Worm (Caenorhabditis elegans): ENCODE measurements around the gene T27F7.12.

T27F7.12 gene

DNA sequence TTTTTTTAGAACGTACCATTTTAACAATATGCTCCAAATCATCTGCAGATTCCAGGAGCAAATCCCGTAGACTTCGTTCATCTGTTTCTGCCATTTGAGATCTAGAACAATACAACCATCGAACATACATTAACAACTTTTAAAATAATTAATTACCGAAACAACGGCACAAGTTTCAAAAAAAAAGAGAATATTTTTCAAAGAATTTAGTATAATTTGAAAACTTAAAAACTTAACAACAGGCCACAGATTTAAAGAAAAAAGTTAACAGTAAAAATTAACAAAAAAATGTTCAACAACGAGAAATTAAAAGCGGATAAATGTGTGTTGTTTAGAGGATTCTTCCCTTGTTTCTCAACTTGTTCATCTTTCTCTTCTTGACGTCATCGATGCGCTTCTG lies 46.1 kb upstream of the T27F7.12 start, which contains the start of gene mdt-4:
TSS of gene mdt-4 (minus strand) at position 101 of the 400 bp plus-strand sequence.
- no peak for TF ChIP-seq zip-2 (tag; optimal IDR thresholded peaks at IDR 0.05)
- peak; percentile 31 for TF ChIP-seq T20F7.1 (GFP tag; optimal IDR thresholded peaks at IDR 0.05)
- peak; percentile 18; the same call in 1 of the 2 replicates for TF ChIP-seq lin-38 (GFP tag; IDR thresholded peaks at IDR 0.05)

DNA sequence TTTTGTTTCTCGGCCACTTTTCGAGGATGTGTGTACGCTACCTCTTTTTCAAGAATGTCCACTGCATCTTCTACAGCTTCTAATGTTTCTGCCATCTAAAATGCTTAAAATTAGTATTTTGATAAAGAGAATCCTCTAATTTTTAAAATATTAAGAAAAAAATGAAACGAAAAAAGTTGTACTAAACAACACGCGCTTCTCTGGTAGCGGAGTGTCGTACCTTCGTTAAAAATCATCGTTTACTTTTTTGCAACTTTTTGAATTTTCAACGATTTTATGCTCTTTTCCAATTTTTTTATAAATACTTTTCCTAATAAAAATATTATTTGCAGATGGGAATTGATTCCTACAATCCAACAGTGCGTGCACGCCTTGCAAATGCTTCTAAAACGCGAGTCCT lies 44.2 kb upstream of the T27F7.12 start, which contains the start of the genes gldi-11 and ZK546.2:
TSS of gene gldi-11 (minus strand) at position 95 of the 400 bp plus-strand sequence.
TSS of gene ZK546.2 (plus strand) at position 333 of the 400 bp plus-strand sequence.
- TF ChIP-seq T20F7.1 (GFP tag; optimal IDR thresholded peaks at IDR 0.05) (peak; percentile 90), unc-62 (GFP tag; optimal IDR thresholded peaks at IDR 0.05 in 1 of 2) (no peak), unc-62 (tag; optimal IDR thresholded peaks at IDR 0.05) (no peak), skn-1 (tag; optimal IDR thresholded peaks at IDR 0.05) (no peak), aha-1 (tag) (peak; percentile 84), lsy-2 (tag; optimal IDR thresholded peaks at IDR 0.05) (peak in 1 of 2 experiments; percentile 41), sdz-12 (GFP tag; optimal IDR thresholded peaks at IDR 0.05) (no peak), mep-1 (tag; optimal IDR thresholded peaks at IDR 0.05) (no peak)

DNA sequence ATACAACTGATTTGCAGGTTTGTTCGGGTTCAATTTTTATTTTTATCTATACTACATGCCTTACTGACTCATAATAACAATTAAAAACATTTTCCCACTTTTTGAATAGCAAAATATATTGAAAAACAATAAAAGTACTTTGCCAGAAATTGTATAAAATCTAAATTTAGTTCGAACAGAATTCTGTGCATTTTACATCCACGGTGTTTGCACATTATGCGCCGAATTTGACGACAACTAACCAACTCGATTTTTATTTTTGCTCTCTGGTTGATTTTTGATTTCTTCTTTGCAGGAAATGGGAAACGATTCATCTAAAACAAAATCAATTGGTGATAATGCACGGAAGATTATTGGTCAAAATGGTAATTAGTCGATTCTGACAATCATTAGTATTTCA lies 43.1 kb upstream of the T27F7.12 start:
- TF ChIP-seq hmg-1.1 (GFP tag; IDR thresholded peaks at IDR 0.05): no peak
- no peak for TF ChIP-seq zag-1 (tag; optimal IDR thresholded peaks at IDR 0.05)
- no peak for TF ChIP-seq madf-9 (GFP tag; conservative IDR thresholded peaks at IDR 0.05)
- no peak for TF ChIP-seq nhr-111 (GFP tag; optimal IDR thresholded peaks at IDR 0.05)
- no peak for TF ChIP-seq saeg-2 (GFP tag; IDR thresholded peaks at IDR 0.05)
- TF ChIP-seq dmd-9 (GFP tag; IDR thresholded peaks at IDR 0.05): no peak
- TF ChIP-seq mes-2 (tag; optimal IDR thresholded peaks at IDR 0.05; ENCODE audit: poor library complexity, severe bottlenecking): peak; percentile 17
- TF ChIP-seq hlh-30 (tag; optimal IDR thresholded peaks at IDR 0.05; ENCODE audit: insufficient read depth): no peak
- no peak for TF ChIP-seq fkh-10 (GFP tag; optimal IDR thresholded peaks at IDR 0.05)
- TF ChIP-seq F10B5.3 (tag; optimal IDR thresholded peaks at IDR 0.05): no peak
- no peak for TF ChIP-seq rbr-2 (tag; optimal IDR thresholded peaks at IDR 0.05)
- TF ChIP-seq dmd-6 (GFP tag; IDR thresholded peaks at IDR 0.05): no peak
- no peak for TF ChIP-seq unc-62 (GFP tag; optimal IDR thresholded peaks at IDR 0.05 in 1 of 2)
- no peak for TF ChIP-seq unc-62 (tag; optimal IDR thresholded peaks at IDR 0.05)
- no peak for TF ChIP-seq dmd-8 (GFP tag; IDR thresholded peaks at IDR 0.05)
- peak; percentile 70 for TF ChIP-seq T20F7.1 (GFP tag; optimal IDR thresholded peaks at IDR 0.05)
- TF ChIP-seq pqm-1 (tag; optimal IDR thresholded peaks at IDR 0.05): no peak
- TF ChIP-seq daf-12 (tag; optimal IDR thresholded peaks at IDR 0.05): no peak
- peak; percentile 17 for TF ChIP-seq dve-1 (tag; optimal IDR thresholded peaks at IDR 0.05; ENCODE audit: insufficient read depth)
- TF ChIP-seq ceh-82 (tag; optimal IDR thresholded peaks at IDR 0.05): no peak
- TF ChIP-seq arid-1 (GFP tag; conservative IDR thresholded peaks at IDR 0.05): no peak
- peak; percentile 64 for TF ChIP-seq nhr-6 (tag; optimal IDR thresholded peaks at IDR 0.05)
- no peak for TF ChIP-seq nhr-76 (tag; optimal IDR thresholded peaks at IDR 0.05)
- TF ChIP-seq nhr-42 (GFP tag; IDR thresholded peaks at IDR 0.05): no peak
- TF ChIP-seq ZK337.2 (GFP tag; IDR thresholded peaks at IDR 0.05): no peak
- no peak for TF ChIP-seq mep-1 (tag; optimal IDR thresholded peaks at IDR 0.05)
- TF ChIP-seq lsy-2 (tag; optimal IDR thresholded peaks at IDR 0.05): peak in 1 of 2 experiments; percentile 38
- TF ChIP-seq Y48G9A.11 (GFP tag; IDR thresholded peaks at IDR 0.05): no peak
- TF ChIP-seq set-16 (GFP tag; IDR thresholded peaks at IDR 0.05): no peak
- TF ChIP-seq hif-1 (tag; optimal IDR thresholded peaks at IDR 0.05): no peak
- no peak for TF ChIP-seq unc-39 (tag; optimal IDR thresholded peaks at IDR 0.05)
- TF ChIP-seq ama-1 (optimal IDR thresholded peaks at IDR 0.05): no peak
- TF ChIP-seq lin-13 (GFP tag; optimal IDR thresholded peaks at IDR 0.05): no peak
- TF ChIP-seq lin-15B (tag; optimal IDR thresholded peaks at IDR 0.05): no peak
- TF ChIP-seq T26A8.4 (GFP tag; IDR thresholded peaks at IDR 0.05): no peak

Data from whole organism, L4 larva.